Fruit fly (Drosophila melanogaster): ENCODE measurements around the gene CG15042.

Gene CG15042

DNA sequence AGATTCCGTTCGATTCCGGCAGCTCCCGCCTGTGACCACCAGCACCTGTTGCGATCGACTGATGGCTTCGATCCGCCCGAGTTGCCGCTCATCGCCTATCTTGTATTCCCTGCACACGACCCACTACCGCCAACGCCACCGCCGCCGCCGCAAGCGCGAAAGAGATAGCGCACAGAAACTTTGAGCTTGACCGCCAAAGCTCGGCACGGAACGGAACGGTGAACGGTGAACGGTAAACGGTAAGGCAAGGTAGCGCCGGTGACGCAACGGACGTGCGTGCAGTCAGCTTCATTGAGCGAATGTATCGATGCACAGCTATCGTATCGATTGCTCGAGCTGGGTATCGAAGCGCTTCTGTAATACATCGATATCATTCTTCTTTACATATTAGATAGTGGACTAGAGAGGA is 15.8 kb downstream of the CG15042 start, which contains the start of gene Ggt-1 (continued):
- TF ChIP-seq CG15479 (GFP tag; optimal IDR thresholded peaks at IDR 0.05) (no peak), sd (tag; optimal IDR thresholded peaks at IDR 0.05) (no peak), CG8924 (tag; optimal IDR thresholded peaks at IDR 0.05) (no peak), NK7.1 (GFP tag; optimal IDR thresholded peaks at IDR 0.05) (no peak), esg (GFP tag; conservative IDR thresholded peaks at IDR 0.05) (no peak), Myb (GFP tag; optimal IDR thresholded peaks at IDR 0.05) (peak; percentile 12), CG16779 (GFP tag; IDR thresholded peaks at IDR 0.05) (no peak), gt (GFP tag; IDR thresholded peaks at IDR 0.05) (no peak), Bteb2 (GFP tag; optimal IDR thresholded peaks at IDR 0.05) (no peak), CG4328 (GFP tag; optimal IDR thresholded peaks at IDR 0.05) (no peak), CG16813 (GFP tag; IDR thresholded peaks at IDR 0.05; ENCODE audit: partially characterized antibody) (peak; percentile 92), hbn (GFP tag; IDR thresholded peaks at IDR 0.05; ENCODE audit: partially characterized antibody) (peak; percentile 89), scrt (GFP tag; optimal IDR thresholded peaks at IDR 0.05) (no peak), Poxn (GFP tag; IDR thresholded peaks at IDR 0.05) (no peak), mam (GFP tag; optimal IDR thresholded peaks at IDR 0.05) (no peak), CG10209 (GFP tag; optimal IDR thresholded peaks at IDR 0.05) (no peak), Kr (GFP tag; optimal IDR thresholded peaks at IDR 0.05) (no peak), lmd (GFP tag; IDR thresholded peaks at IDR 0.05) (no peak), corto (GFP tag; optimal IDR thresholded peaks at IDR 0.05) (no peak), CG31441 (GFP tag; IDR thresholded peaks at IDR 0.05) (peak; percentile 23; the same call in 1 of the 2 replicates), amos (GFP tag; IDR thresholded peaks at IDR 0.05; ENCODE audit: partially characterized antibody) (peak; percentile 89), CG30020 (tag; optimal IDR thresholded peaks at IDR 0.05) (peak; percentile 23), CG12236 (GFP tag; optimal IDR thresholded peaks at IDR 0.05) (no peak), Awh (GFP tag; IDR thresholded peaks at IDR 0.05) (no peak), Ets97D (GFP tag; optimal IDR thresholded peaks at IDR 0.05) (peak; percentile 65), CG12219 (GFP tag; optimal IDR thresholded peaks at IDR 0.05) (no peak), ato (GFP tag; IDR thresholded peaks at IDR 0.05; ENCODE audit: partially characterized antibody) (peak; percentile 94), CG7556 (GFP tag; optimal IDR thresholded peaks at IDR 0.05) (no peak), CG14860 (GFP tag; IDR thresholded peaks at IDR 0.05; ENCODE audit: partially characterized antibody) (peak; percentile 96), Optix (GFP tag; IDR thresholded peaks at IDR 0.05) (no peak), tup (GFP tag; optimal IDR thresholded peaks at IDR 0.05) (no peak), D (optimal IDR thresholded peaks at IDR 0.05) (no peak), D (GFP tag; optimal IDR thresholded peaks at IDR 0.05) (no peak), CG12104 (GFP tag; optimal IDR thresholded peaks at IDR 0.05) (no peak), Med (GFP tag) (peak; percentile 75), exex (tag; optimal IDR thresholded peaks at IDR 0.05) (no peak), CG11695 (GFP tag; IDR thresholded peaks at IDR 0.05) (no peak), eve (GFP tag; optimal IDR thresholded peaks at IDR 0.05) (no peak), Opbp (GFP tag; IDR thresholded peaks at IDR 0.05; ENCODE audit: partially characterized antibody) (peak; percentile 93), dimm (GFP tag; IDR thresholded peaks at IDR 0.05) (no peak), CG9727 (GFP tag; optimal IDR thresholded peaks at IDR 0.05) (no peak), btn (GFP tag; optimal IDR thresholded peaks at IDR 0.05) (no peak), Atf6 (GFP tag; IDR thresholded peaks at IDR 0.05) (no peak), stwl (tag; optimal IDR thresholded peaks at IDR 0.05) (peak; percentile 77), gsb-n (tag; optimal IDR thresholded peaks at IDR 0.05) (no peak), CG10267 (tag; optimal IDR thresholded peaks at IDR 0.05) (no peak), Sox100B (GFP tag; optimal IDR thresholded peaks at IDR 0.05) (no peak), CG10565 (GFP tag; optimal IDR thresholded peaks at IDR 0.05) (no peak), tna (GFP tag; IDR thresholded peaks at IDR 0.05; ENCODE audit: partially characterized antibody) (peak; percentile 94), Deaf1 (tag; optimal IDR thresholded peaks at IDR 0.05) (peak; percentile 68), sim (GFP tag; IDR thresholded peaks at IDR 0.05) (no peak), CG14441 (GFP tag; IDR thresholded peaks at IDR 0.05) (no peak)
